Worm (Caenorhabditis elegans): ENCODE measurements around the gene M163.11.

The M163.11 gene

DNA sequence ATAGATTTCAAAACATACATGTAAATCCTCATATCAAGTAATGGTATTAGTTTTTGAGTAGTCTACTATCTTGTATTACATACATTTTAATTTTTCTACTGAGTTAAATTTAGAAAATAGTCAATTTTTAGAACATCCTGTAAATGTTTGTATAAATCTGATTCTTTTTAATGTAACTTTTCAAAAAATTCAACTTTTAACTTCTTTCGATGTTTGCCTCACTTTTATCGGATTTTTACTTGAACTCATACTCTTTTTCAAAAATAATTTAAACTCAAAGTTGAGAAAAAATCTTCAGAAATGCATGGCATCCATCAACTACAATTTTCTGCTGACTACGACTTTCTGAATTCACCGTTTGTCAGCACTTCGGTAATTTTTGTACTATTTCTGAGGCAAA, 14.7 kb upstream of the M163.11 start, which contains the start of gene M163.7:
Gene M163.7 (plus strand): TSS at position 301 of the 400 bp plus-strand sequence.
- no peak for TF ChIP-seq Y48G9A.11 (GFP tag; IDR thresholded peaks at IDR 0.05)
- no peak for TF ChIP-seq nhr-102 (tag; optimal IDR thresholded peaks at IDR 0.05)
- TF ChIP-seq ZK337.2 (GFP tag; IDR thresholded peaks at IDR 0.05), result no peak
- TF ChIP-seq F44E2.7 (GFP tag; IDR thresholded peaks at IDR 0.05), result no peak

DNA sequence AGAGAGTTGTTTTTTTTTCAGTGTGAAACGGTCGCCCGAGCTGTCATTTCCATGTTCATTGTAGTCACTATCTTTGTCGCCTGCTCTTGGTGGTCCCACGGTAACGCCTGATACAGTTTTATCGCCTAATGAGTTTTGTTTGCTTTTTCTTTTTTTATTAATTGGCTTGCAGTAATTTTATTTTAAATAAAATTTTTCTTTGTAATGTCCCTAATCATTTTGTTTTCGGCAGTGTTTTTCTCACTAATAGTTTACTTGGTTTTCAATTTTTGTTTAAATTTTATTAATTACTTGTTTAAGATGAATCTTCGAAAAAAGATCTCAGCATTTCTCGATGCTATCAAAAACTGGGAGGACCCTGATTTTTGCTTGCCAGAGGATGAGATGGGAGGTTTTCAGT, 13.6 kb upstream of the M163.11 start, which contains the start of gene M163.22:
Gene M163.22 (plus strand): TSS at position 301 of the 400 bp plus-strand sequence.
- TF ChIP-seq F44E2.7 (GFP tag; IDR thresholded peaks at IDR 0.05), result no peak

DNA sequence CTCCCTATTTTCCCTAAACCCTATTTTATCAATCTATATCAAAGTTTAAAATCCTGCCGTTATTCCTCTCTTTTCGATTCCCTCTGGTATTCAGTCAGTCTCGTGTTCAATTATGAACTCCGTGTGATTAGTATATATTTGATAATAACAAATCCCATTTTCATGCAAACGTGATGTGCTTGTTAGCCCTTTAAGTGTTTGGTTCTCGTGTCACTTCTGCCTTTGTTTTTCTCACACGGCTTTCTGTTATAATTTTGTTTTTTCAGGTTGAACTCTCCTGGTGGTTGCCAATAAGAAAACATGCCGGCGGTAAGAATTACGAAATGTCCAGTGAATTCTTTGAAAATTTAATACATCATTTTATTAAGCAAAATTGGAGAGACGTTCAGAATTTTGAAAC, 12.6 kb upstream of the M163.11 start, which contains the start of gene M163.21:
Gene M163.21 (plus strand): TSS at position 301 of the 400 bp plus-strand sequence.
- TF ChIP-seq dmd-8 (GFP tag; IDR thresholded peaks at IDR 0.05) (no peak), ces-1 (GFP tag; optimal IDR thresholded peaks at IDR 0.05) (no peak), lim-7 (GFP tag; IDR thresholded peaks at IDR 0.05) (no peak), sdz-12 (GFP tag; optimal IDR thresholded peaks at IDR 0.05) (no peak), unc-130 (GFP tag; optimal IDR thresholded peaks at IDR 0.05) (no peak), ztf-11 (tag; optimal IDR thresholded peaks at IDR 0.05) (no peak), egl-27 (tag; optimal IDR thresholded peaks at IDR 0.05) (no peak), jun-1 (tag; optimal IDR thresholded peaks at IDR 0.05) (no peak), snpc-1.2 (GFP tag; IDR thresholded peaks at IDR 0.05) (no peak), gei-8 (GFP tag; optimal IDR thresholded peaks at IDR 0.05) (no peak), F10B5.3 (tag; optimal IDR thresholded peaks at IDR 0.05) (no peak), ceh-44 (GFP tag; IDR thresholded peaks at IDR 0.05) (no peak), nhr-6 (tag; optimal IDR thresholded peaks at IDR 0.05) (no peak), T20F7.1 (GFP tag; optimal IDR thresholded peaks at IDR 0.05) (no peak), zfp-2 (tag; optimal IDR thresholded peaks at IDR 0.05) (no peak), lin-15B (tag; optimal IDR thresholded peaks at IDR 0.05) (no peak), hlh-11 (tag; optimal IDR thresholded peaks at IDR 0.05) (no peak), D1046.2 (GFP tag; IDR thresholded peaks at IDR 0.05) (no peak), mdl-1 (tag; optimal IDR thresholded peaks at IDR 0.05) (no peak)

DNA sequence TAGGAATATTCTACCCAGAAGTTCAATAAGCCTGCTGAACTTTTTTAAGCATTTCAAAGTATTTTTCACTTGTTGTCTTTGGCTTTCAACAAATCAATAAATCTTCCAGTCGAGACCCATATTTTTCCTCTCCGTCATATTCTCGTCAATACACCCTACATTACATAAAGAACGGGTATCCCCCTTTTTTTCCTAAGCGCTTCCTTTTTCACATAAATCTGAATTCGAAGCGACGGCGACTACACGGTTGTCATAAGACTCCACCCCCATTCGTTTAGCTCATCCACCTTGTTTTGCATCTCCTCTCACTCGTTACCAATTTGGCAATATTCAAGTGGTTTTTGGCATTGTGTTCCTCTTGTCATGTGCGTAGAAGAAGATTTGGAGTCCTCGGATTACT, 9.9 kb upstream of the M163.11 start, which contains the start of gene M163.9:
Gene M163.9 (plus strand): TSS at position 301 of the 400 bp plus-strand sequence.
- TF ChIP-seq nhr-25 (tag; optimal IDR thresholded peaks at IDR 0.05; ENCODE audit: borderline replicate concordance, insufficient read depth) (no peak), nhr-28 (tag; optimal IDR thresholded peaks at IDR 0.05) (no peak), madf-5 (GFP tag; IDR thresholded peaks at IDR 0.05) (no peak), mep-1 (tag; optimal IDR thresholded peaks at IDR 0.05) (no peak), D1046.2 (GFP tag; IDR thresholded peaks at IDR 0.05) (no peak), ceh-82 (tag; optimal IDR thresholded peaks at IDR 0.05) (no peak), duxl-1 (tag; optimal IDR thresholded peaks at IDR 0.05; ENCODE audit: poor library complexity) (no peak), jun-1 (tag; optimal IDR thresholded peaks at IDR 0.05) (no peak), ctbp-1 (GFP tag; IDR thresholded peaks at IDR 0.05) (no peak), attf-4 (tag; optimal IDR thresholded peaks at IDR 0.05) (no peak), lsy-2 (tag; optimal IDR thresholded peaks at IDR 0.05) (no peak), ceh-32 (tag; optimal IDR thresholded peaks at IDR 0.05; ENCODE audit: poor library complexity) (no peak), mes-2 (tag; optimal IDR thresholded peaks at IDR 0.05; ENCODE audit: poor library complexity, severe bottlenecking) (no peak), lin-39 (tag; optimal IDR thresholded peaks at IDR 0.05) (no peak), lin-38 (GFP tag; IDR thresholded peaks at IDR 0.05) (no peak), nhr-41 (GFP tag; IDR thresholded peaks at IDR 0.05) (no peak), skn-1 (tag; optimal IDR thresholded peaks at IDR 0.05) (no peak)

All from whole organism, L4 larva.